Fruit fly (Drosophila melanogaster) whole organism: Measurements from ENCODE around the gene Pkc98E.

Experiments used
- CG8478 ChIP-seq: fragments of >200 bp; optimal IDR thresholded peaks from 2 replicates; lab custom pipeline; 2018; ENCODE audit warnings: inconsistent platforms
- Dll ChIP-seq: fragments of >200 bp; optimal IDR thresholded peaks from 2 replicates; lab custom pipeline; 2017
- EcR ChIP-seq, 2 experiments: fragments of >200 bp; optimal IDR thresholded peaks; 2 replicates each; lab custom pipeline; 2017; ENCODE audit warnings: missing biosample characterization in 2 of 2, missing genetic modification characterization in 2 of 2, missing genetic modification reagents in 2 of 2
- pan ChIP-seq: fragments of >200 bp; optimal IDR thresholded peaks from 2 replicates; lab custom pipeline; 2017
- psq ChIP-seq: fragments of >200 bp; optimal IDR thresholded peaks from 2 replicates; lab custom pipeline; 2017
- usp ChIP-seq: fragments of >200 bp; optimal IDR thresholded peaks from 2 replicates; lab custom pipeline; 2017; ENCODE audit warnings: missing biosample characterization, missing genetic modification characterization, mixed read lengths

DNA sequence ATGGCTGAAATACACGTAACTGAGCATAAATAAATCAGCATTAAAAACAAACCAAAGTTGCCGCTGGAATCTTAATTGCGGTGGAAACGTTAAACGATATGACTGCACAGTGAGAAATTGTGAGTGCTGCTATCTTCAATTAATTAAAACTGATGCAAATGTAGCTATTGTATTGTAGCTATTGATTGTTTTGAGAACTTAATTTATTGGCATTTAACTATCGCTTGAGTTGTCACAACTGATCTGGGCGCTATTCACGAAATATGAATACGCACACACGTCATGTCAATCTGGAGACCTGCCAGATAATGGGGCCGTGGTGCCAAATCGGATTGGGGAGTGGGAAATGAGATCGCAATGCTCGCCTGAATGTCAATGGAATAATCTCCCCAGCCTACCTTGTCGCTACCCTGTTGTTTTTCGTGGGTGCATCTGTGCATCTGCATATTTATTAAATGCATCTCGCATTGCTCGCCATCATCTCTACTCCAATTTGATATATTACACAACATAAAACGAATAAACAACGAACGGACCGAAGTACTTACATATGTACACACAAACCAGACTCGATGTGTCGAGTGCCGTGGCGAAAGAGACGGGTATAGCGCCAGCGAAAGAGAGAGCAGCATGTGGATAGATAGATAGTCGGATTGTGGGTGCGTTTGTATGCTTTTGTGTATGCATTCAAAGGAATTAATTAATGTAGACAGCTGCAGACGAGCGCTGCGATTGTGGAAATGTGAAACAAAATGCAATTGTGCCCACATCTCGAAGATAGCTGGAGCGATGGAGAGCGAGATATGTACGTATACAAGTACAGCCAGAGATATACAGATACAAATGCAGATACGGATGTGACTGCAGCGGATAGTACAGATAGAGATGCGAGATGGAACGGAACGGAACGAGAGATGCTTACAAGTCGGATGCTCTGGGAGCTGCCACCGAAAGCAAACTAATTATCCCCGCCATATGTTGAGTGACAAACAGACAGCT is 44.8 kb downstream of the Pkc98E start:
- TF ChIP-seq pan (lab: Kevin White, UChicago) (no peak), usp (no peak), CG8478 (lab: Kevin White, UChicago) (no peak), psq (no peak), Dll (lab: Kevin White, UChicago) (no peak), EcR (GFP tag; optimal IDR thresholded peaks at IDR 0.05; lab: Kevin White, UChicago) (no peak)
